Fruit fly (Drosophila melanogaster) whole organism, wandering third instar larva: ENCODE data around the gene spn-B.

Experiments used
- Abd-B ChIP-seq: fragments of >200 bp; optimal IDR thresholded peaks from 2 replicates; lab custom pipeline; 2017; ENCODE audit warnings: missing biosample characterization, missing genetic modification characterization
- CG32264 ChIP-seq: fragments of 200-800 bp; sonication (Bioruptor generic); optimal IDR thresholded peaks from 2 replicates; lab custom pipeline; 2016; ENCODE audit warnings: missing biosample characterization, missing genetic modification characterization
- CG9705 ChIP-seq: fragments of 200-800 bp; sonication (Bioruptor generic); optimal IDR thresholded peaks from 2 replicates; lab custom pipeline; 2018; ENCODE audit warnings: missing biosample characterization, mild to moderate bottlenecking, missing genetic modification characterization
- CrebA ChIP-seq: fragments of 200-800 bp; sonication (Bioruptor generic); optimal IDR thresholded peaks from 2 replicates; lab custom pipeline; 2016; ENCODE audit warnings: missing biosample characterization, mild to moderate bottlenecking, missing genetic modification characterization, borderline replicate concordance
- Dfd ChIP-seq: fragments of >200 bp; optimal IDR thresholded peaks from 2 replicates; lab custom pipeline; 2017; ENCODE audit warnings: missing biosample characterization, missing genetic modification characterization
- Dif ChIP-seq: fragments of 200-275, 200-300 bp; sonication (Bioruptor generic); optimal IDR thresholded peaks from 2 replicates; lab custom pipeline; 2018; ENCODE audit warnings: missing biosample characterization, missing genetic modification characterization; ENCODE audit not compliant: partially characterized antibody
- GATAd ChIP-seq: sonication (Bioruptor generic); optimal IDR thresholded peaks from 2 replicates; lab custom pipeline; 2016; ENCODE audit warnings: missing biosample characterization, missing genetic modification characterization
- HLH106 ChIP-seq: fragments of 200-800 bp; optimal IDR thresholded peaks from 3 replicates; lab custom pipeline; 2019; ENCODE audit warnings: missing biosample characterization, mild to moderate bottlenecking, missing genetic modification characterization, moderate library complexity
- Hnf4 ChIP-seq: fragments of 200-800 bp; sonication (Bioruptor generic); optimal IDR thresholded peaks from 2 replicates; lab custom pipeline; 2016; ENCODE audit warnings: missing biosample characterization, mild to moderate bottlenecking, missing genetic modification characterization
- Hr83 ChIP-seq: fragments of 200-300 bp; sonication (Bioruptor generic); optimal IDR thresholded peaks from 2 replicates; lab custom pipeline; 2016; ENCODE audit warnings: missing biosample characterization, mild to moderate bottlenecking, missing genetic modification characterization, moderate library complexity; ENCODE audit not compliant: poor library complexity, severe bottlenecking
- Jra ChIP-seq: sonication (Bioruptor generic); optimal IDR thresholded peaks from 2 replicates; lab custom pipeline; 2016; ENCODE audit warnings: missing biosample characterization, missing genetic modification characterization
- Mio ChIP-seq: sonication (Bioruptor generic); optimal IDR thresholded peaks from 2 replicates; lab custom pipeline; 2016; ENCODE audit warnings: missing biosample characterization, missing genetic modification characterization
- Myc ChIP-seq: fragments of >200 bp; optimal IDR thresholded peaks from 2 replicates; lab custom pipeline; 2017
- N ChIP-seq: fragments of >200 bp; optimal IDR thresholded peaks from 2 replicates; lab custom pipeline; 2018; ENCODE audit warnings: missing biosample characterization, missing external identifiers, missing genetic modification characterization
- OdsH ChIP-seq: fragments of 200-800 bp; sonication (Bioruptor generic); optimal IDR thresholded peaks from 2 replicates; lab custom pipeline; 2016; ENCODE audit warnings: missing biosample characterization, mild to moderate bottlenecking, missing genetic modification characterization
- Rel ChIP-seq, 2 experiments: fragments of 200-800 bp; sonication (Bioruptor generic) in 1 of 2; optimal IDR thresholded peaks; 2 replicates in 1 of 2; 3 replicates in 1 of 2; lab custom pipeline; 2016 to 2019; ENCODE audit warnings: mild to moderate bottlenecking in 2 of 2, missing biosample characterization in 2 of 2, missing genetic modification characterization in 2 of 2, moderate library complexity in 1 of 2
- Sp1 ChIP-seq: fragments of 200-800 bp; sonication (Bioruptor generic); optimal IDR thresholded peaks from 3 replicates; lab custom pipeline; 2019; ENCODE audit warnings: missing biosample characterization, mild to moderate bottlenecking, missing genetic modification characterization, moderate library complexity
- Vsx2 ChIP-seq: fragments of 200-300, 225-300 bp; sonication (Bioruptor generic); optimal IDR thresholded peaks from 2 replicates; lab custom pipeline; 2018; ENCODE audit warnings: missing biosample characterization, missing genetic modification characterization; ENCODE audit not compliant: partially characterized antibody
- br ChIP-seq: fragments of 200-800 bp; sonication (Bioruptor generic); optimal IDR thresholded peaks from 2 replicates; lab custom pipeline; 2016; ENCODE audit warnings: missing biosample characterization, missing genetic modification characterization
- brk ChIP-seq: fragments of 200-800 bp; sonication (Bioruptor generic); optimal IDR thresholded peaks from 2 replicates; lab custom pipeline; 2016; ENCODE audit warnings: missing biosample characterization, mild to moderate bottlenecking, missing genetic modification characterization
- dl ChIP-seq, 2 experiments: fragments of 175-275, 200-275 bp in 1 of 2; fragments of 200-275 bp in 1 of 2; sonication (Bioruptor generic); optimal IDR thresholded peaks; lab custom pipeline; 2018; ENCODE audit warnings: mild to moderate bottlenecking in 2 of 2, missing biosample characterization in 2 of 2, missing genetic modification characterization in 2 of 2, moderate library complexity in 2 of 2; ENCODE audit not compliant: partially characterized antibody in 2 of 2, insufficient read depth in 1 of 2
- dmrt93B ChIP-seq: fragments of 200-800 bp; sonication (Bioruptor generic); optimal IDR thresholded peaks from 2 replicates; lab custom pipeline; 2018; ENCODE audit warnings: missing biosample characterization, mild to moderate bottlenecking, missing genetic modification characterization
- dsf ChIP-seq: sonication (Bioruptor generic); optimal IDR thresholded peaks from 2 replicates; lab custom pipeline; 2016; ENCODE audit warnings: missing biosample characterization, missing genetic modification characterization, borderline replicate concordance
- foxo ChIP-seq, 2 experiments: fragments of 200-800 bp; sonication (Bioruptor generic); optimal IDR thresholded peaks; 2 replicates in 1 of 2; 3 replicates in 1 of 2; lab custom pipeline; 2016 to 2017; ENCODE audit warnings: missing biosample characterization in 2 of 2, missing genetic modification characterization in 2 of 2
- fru ChIP-seq: fragments of 200-800 bp; sonication (Bioruptor generic); optimal IDR thresholded peaks from 3 replicates; lab custom pipeline; 2016; ENCODE audit warnings: missing biosample characterization, mild to moderate bottlenecking, missing genetic modification characterization
- h ChIP-seq: fragments of 200-800 bp; sonication (Bioruptor generic); optimal IDR thresholded peaks from 3 replicates; lab custom pipeline; 2016; ENCODE audit warnings: missing biosample characterization, mild to moderate bottlenecking, missing genetic modification characterization
- jim ChIP-seq: fragments of 175-275, 200-325 bp; sonication (Bioruptor generic); optimal IDR thresholded peaks from 2 replicates; lab custom pipeline; 2016; ENCODE audit warnings: missing biosample characterization, mild to moderate bottlenecking, missing genetic modification characterization
- lola ChIP-seq: fragments of >200 bp; optimal IDR thresholded peaks from 2 replicates; lab custom pipeline; 2017; ENCODE audit warnings: missing biosample characterization, missing genetic modification characterization
- pan ChIP-seq: fragments of >200 bp; optimal IDR thresholded peaks from 2 replicates; lab custom pipeline; 2017
- psq ChIP-seq: fragments of 200-800 bp; sonication (Bioruptor generic); optimal IDR thresholded peaks from 3 replicates; lab custom pipeline; 2017; ENCODE audit warnings: missing biosample characterization, mild to moderate bottlenecking, missing genetic modification characterization, moderate library complexity
- sage ChIP-seq: fragments of 200-800 bp; sonication (Bioruptor generic); optimal IDR thresholded peaks from 2 replicates; lab custom pipeline; 2016; ENCODE audit warnings: missing biosample characterization, mild to moderate bottlenecking, missing genetic modification characterization
- sv ChIP-seq: fragments of 200-800 bp; sonication (Bioruptor generic); optimal IDR thresholded peaks from 3 replicates; lab custom pipeline; 2016; ENCODE audit warnings: missing biosample characterization, missing genetic modification characterization
- tai ChIP-seq: sonication (Bioruptor generic); optimal IDR thresholded peaks from 2 replicates; lab custom pipeline; 2016; ENCODE audit warnings: missing biosample characterization, missing genetic modification characterization
- usp ChIP-seq: fragments of >200 bp; optimal IDR thresholded peaks from 2 replicates; lab custom pipeline; 2017; ENCODE audit warnings: missing biosample characterization, missing genetic modification characterization
- woc ChIP-seq: sonication (Bioruptor generic); optimal IDR thresholded peaks from 2 replicates; lab custom pipeline; 2016; ENCODE audit warnings: missing biosample characterization, mild to moderate bottlenecking, missing genetic modification characterization

Gene spn-B

dm6 chr3R:14365918-14366317 lies 38.1 kb downstream of the spn-B start:
- TF ChIP-seq foxo (GFP tag; optimal IDR thresholded peaks at IDR 0.05; lab: Kevin White, UChicago) (no peak), CG32264 (GFP tag; lab: Kevin White, UChicago) (no peak), dsf (no peak), dl (GFP tag; optimal IDR thresholded peaks at IDR 0.05; lab: Kevin White, UChicago; ENCODE audit: insufficient read depth in 1 of 2, partially characterized antibody in 2 of 2) (no peak), fru (GFP tag; lab: Kevin White, UChicago) (no peak), sv (no peak), CrebA (GFP tag; lab: Kevin White, UChicago) (no peak), Hnf4 (GFP tag; lab: Kevin White, UChicago) (no peak), h (no peak), psq (GFP tag; lab: Kevin White, UChicago) (no peak), Myc (lab: Kevin White, UChicago) (no peak), usp (no peak)

dm6 chr3R:14366882-14367281 lies 39.0 kb downstream of the spn-B start:
- TF ChIP-seq Rel (GFP tag; optimal IDR thresholded peaks at IDR 0.05; lab: Kevin White, UChicago) (no peak), Rel (tag; optimal IDR thresholded peaks at IDR 0.05; lab: Kevin White, UChicago) (peak; percentile 6), h (no peak), Hr83 (GFP tag; lab: Kevin White, UChicago) (no peak)

- TF ChIP-seq Hr83 (GFP tag; lab: Kevin White, UChicago) (peak; percentile 31), dl (GFP tag; optimal IDR thresholded peaks at IDR 0.05; lab: Kevin White, UChicago; ENCODE audit: insufficient read depth in 1 of 2, partially characterized antibody in 2 of 2) (no peak), Mio (GFP tag; lab: Kevin White, UChicago) (no peak), sage (GFP tag; lab: Kevin White, UChicago) (no peak), woc (GFP tag; lab: Kevin White, UChicago) (no peak), CrebA (GFP tag; lab: Kevin White, UChicago) (no peak), pan (lab: Kevin White, UChicago) (no peak), Abd-B (GFP tag; lab: Kevin White, UChicago) (no peak), GATAd (GFP tag; lab: Kevin White, UChicago) (no peak), HLH106 (tag; lab: Kevin White, UChicago) (no peak), lola (no peak), OdsH (GFP tag; lab: Kevin White, UChicago) (no peak), sv (no peak), foxo (GFP tag; optimal IDR thresholded peaks at IDR 0.05; lab: Kevin White, UChicago) (peak in 1 of 2 experiments; percentile 5), N (GFP tag; lab: Kevin White, UChicago) (no peak), jim (GFP tag; lab: Kevin White, UChicago) (no peak), dmrt93B (no peak), tai (GFP tag; lab: Kevin White, UChicago) (no peak), usp (no peak), fru (GFP tag; lab: Kevin White, UChicago) (peak; percentile 14), br (GFP tag; lab: Kevin White, UChicago) (peak; percentile 51), psq (GFP tag; lab: Kevin White, UChicago) (no peak), h (peak; percentile 2), Dif (GFP tag; lab: Kevin White, UChicago) (peak; percentile 18), Dfd (no peak), Jra (GFP tag; lab: Kevin White, UChicago) (no peak), CG9705 (no peak), brk (GFP tag; lab: Kevin White, UChicago) (no peak), Sp1 (no peak), CG32264 (GFP tag; lab: Kevin White, UChicago) (no peak), Vsx2 (GFP tag; lab: Kevin White, UChicago) (peak; percentile 41), Rel (GFP tag; optimal IDR thresholded peaks at IDR 0.05; lab: Kevin White, UChicago) (no peak), Rel (tag; optimal IDR thresholded peaks at IDR 0.05; lab: Kevin White, UChicago) (peak; percentile 14)
Measured at dm6 chr3R:14369481-14370198, 41.8 kb downstream of the spn-B start.
